Worm (Caenorhabditis elegans): Measurements from ENCODE around the gene mrps-24.

ce11 chrIV:7743539-7743938 is 33.7 kb downstream of the mrps-24 start, which contains the start of gene npr-35:
- TF ChIP-seq T23F11.4 (GFP tag; optimal IDR thresholded peaks at IDR 0.05) = no peak
- no peak for TF ChIP-seq nfya-1 (tag; optimal IDR thresholded peaks at IDR 0.05)
- no peak for TF ChIP-seq ceh-9 (tag; optimal IDR thresholded peaks at IDR 0.05)
- no peak for TF ChIP-seq pqm-1 (tag; optimal IDR thresholded peaks at IDR 0.05)
- no peak for TF ChIP-seq nhr-232 (tag; optimal IDR thresholded peaks at IDR 0.05)
- no peak for TF ChIP-seq dmd-4 (tag; optimal IDR thresholded peaks at IDR 0.05; ENCODE audit: borderline replicate concordance)
- TF ChIP-seq ama-1 (optimal IDR thresholded peaks at IDR 0.05) = no peak
- TF ChIP-seq fkh-6 (tag; optimal IDR thresholded peaks at IDR 0.05) = no peak
- no peak for TF ChIP-seq pha-4 (tag; optimal IDR thresholded peaks at IDR 0.05)
- TF ChIP-seq sox-2 (GFP tag; IDR thresholded peaks at IDR 0.05) = no peak
- no peak for TF ChIP-seq unc-3 (GFP tag; conservative IDR thresholded peaks at IDR 0.05)
- no peak for TF ChIP-seq unc-3 (tag; optimal IDR thresholded peaks at IDR 0.05)
- no peak for TF ChIP-seq mec-3 (tag; optimal IDR thresholded peaks at IDR 0.05; ENCODE audit: borderline replicate concordance)
- no peak for TF ChIP-seq che-1 (tag; optimal IDR thresholded peaks at IDR 0.05)
- no peak for TF ChIP-seq nhr-11 (tag; optimal IDR thresholded peaks at IDR 0.05)
